Worm (Caenorhabditis elegans) whole organism, L4 larva: ENCODE data around the gene glb-5.

Source experiments
- F26F4.8 ChIP-seq: fragments of 200-800 bp; sonication (Bioruptor generic); conservative IDR thresholded peaks from 2 replicates; pipeline ENCODE4 v1.3.6; 2022; ENCODE audit warnings: missing genetic modification characterization, missing compliant biosample characterization
- F44E2.7 ChIP-seq: fragments of 200-800 bp; sonication (Bioruptor generic); IDR thresholded peaks from 2 replicates; pipeline ENCODE4 v2.1.2; 2022; ENCODE audit warnings: missing genetic modification characterization, missing compliant biosample characterization
- Y48G9A.11 ChIP-seq: fragments of 200-800 bp; sonication (Bioruptor generic); IDR thresholded peaks from 2 replicates; pipeline ENCODE4 v1.3.6; 2022; ENCODE audit warnings: missing genetic modification reagents, missing genetic modification characterization, missing compliant biosample characterization
- aha-1 ChIP-seq: fragments of 150-350 bp; peaks from one replicate; lab custom pipeline; 2014; ENCODE audit warnings: missing biosample characterization, missing genetic modification characterization
- ama-1 ChIP-seq: fragments of 150-350 bp; optimal IDR thresholded peaks from 2 replicates; lab custom pipeline; 2014; ENCODE audit warnings: inconsistent platforms, mixed read lengths
- ceh-20 ChIP-seq: fragments of 200-800 bp; sonication (Bioruptor generic); IDR thresholded peaks from 2 replicates; pipeline ENCODE4 v1.3.6; 2022; ENCODE audit warnings: missing genetic modification reagents, missing genetic modification characterization, missing compliant biosample characterization
- ceh-28 ChIP-seq: fragments of 150-350 bp; optimal IDR thresholded peaks from 2 replicates; lab custom pipeline; 2014; ENCODE audit warnings: missing biosample characterization, missing genetic modification reagents, missing genetic modification characterization
- ctbp-1 ChIP-seq: fragments of 200-800 bp; sonication (Bioruptor generic); IDR thresholded peaks from 2 replicates; pipeline ENCODE4 v1.3.6; 2022; ENCODE audit warnings: missing genetic modification reagents, missing genetic modification characterization, missing compliant biosample characterization
- daf-19 ChIP-seq: fragments of 200-800 bp; sonication (Bioruptor generic); conservative IDR thresholded peaks from 2 replicates; pipeline ENCODE4 v1.3.6; 2022; ENCODE audit warnings: missing genetic modification characterization, missing compliant biosample characterization
- dpl-1 ChIP-seq: fragments of 150-350 bp; optimal IDR thresholded peaks from 2 replicates; lab custom pipeline; 2014; ENCODE audit warnings: missing biosample characterization, missing genetic modification reagents, missing genetic modification characterization
- duxl-1 ChIP-seq: sonication (generic microtip); optimal IDR thresholded peaks from 2 replicates; lab custom pipeline; 2016; ENCODE audit warnings: mild to moderate bottlenecking, missing genetic modification characterization, moderate library complexity, missing compliant biosample characterization; ENCODE audit not compliant: poor library complexity
- dve-1 ChIP-seq: sonication (generic microtip); optimal IDR thresholded peaks from 2 replicates; lab custom pipeline; 2017; ENCODE audit warnings: antibody characterized with exemption, mild to moderate bottlenecking, missing genetic modification characterization, missing compliant biosample characterization; ENCODE audit not compliant: insufficient read depth
- egl-27 ChIP-seq: sonication (generic microtip); optimal IDR thresholded peaks from 3 replicates; lab custom pipeline; 2017; ENCODE audit warnings: missing biosample characterization, missing genetic modification reagents, missing genetic modification characterization
- egl-43 ChIP-seq: fragments of 200-800 bp; sonication (Bioruptor generic); IDR thresholded peaks from 2 replicates; pipeline ENCODE4 v1.3.6; 2022; ENCODE audit warnings: missing genetic modification reagents, missing genetic modification characterization, missing compliant biosample characterization
- fos-1 ChIP-seq: fragments of 150-350 bp; optimal IDR thresholded peaks from 2 replicates; lab custom pipeline; 2014; ENCODE audit warnings: missing biosample characterization, missing genetic modification characterization
- gei-8 ChIP-seq: fragments of 200-800 bp; sonication (Bioruptor generic); optimal IDR thresholded peaks from 2 replicates; lab custom pipeline; 2018; ENCODE audit warnings: mild to moderate bottlenecking, missing genetic modification characterization, missing compliant biosample characterization
- hif-1 ChIP-seq, 2 experiments: sonication (generic microtip); optimal IDR thresholded peaks; 2 replicates each; lab custom pipeline; 2016 to 2017; ENCODE audit warnings: missing compliant biosample characterization in 2 of 2, missing genetic modification characterization in 2 of 2, missing genetic modification reagents in 2 of 2, missing genotype in 2 of 2, mild to moderate bottlenecking in 1 of 2
- hlh-30 ChIP-seq: sonication (generic microtip); optimal IDR thresholded peaks from 2 replicates; lab custom pipeline; 2017; ENCODE audit warnings: antibody characterized with exemption, mild to moderate bottlenecking, missing genetic modification characterization, missing compliant biosample characterization; ENCODE audit not compliant: insufficient read depth
- jun-1 ChIP-seq: fragments of 150-350 bp; optimal IDR thresholded peaks from 2 replicates; lab custom pipeline; 2014; ENCODE audit warnings: missing biosample characterization, missing genetic modification reagents, missing genetic modification characterization
- lin-1 ChIP-seq: fragments of 200-800 bp; sonication (Bioruptor generic); IDR thresholded peaks from 2 replicates; pipeline ENCODE4 v1.3.6; 2022; ENCODE audit warnings: missing genetic modification reagents, missing genetic modification characterization, missing compliant biosample characterization
- lin-13 ChIP-seq: fragments of 150-350 bp; optimal IDR thresholded peaks from 2 replicates; lab custom pipeline; 2014; ENCODE audit warnings: missing biosample characterization, missing genetic modification reagents, missing genetic modification characterization
- lin-15B ChIP-seq: fragments of 150-350 bp; sonication (generic microtip); optimal IDR thresholded peaks from 3 replicates; lab custom pipeline; 2014; ENCODE audit warnings: missing biosample characterization, missing genetic modification characterization
- lin-38 ChIP-seq: fragments of 200-800 bp; sonication (Bioruptor generic); IDR thresholded peaks from 2 replicates; pipeline ENCODE4 v1.3.6; 2022; ENCODE audit warnings: missing genetic modification reagents, missing genetic modification characterization, missing compliant biosample characterization
- lin-39 ChIP-seq: fragments of 150-350 bp; optimal IDR thresholded peaks from 2 replicates; lab custom pipeline; 2014; ENCODE audit warnings: missing biosample characterization, missing genetic modification reagents, missing genetic modification characterization
- lir-3 ChIP-seq: sonication (generic microtip); optimal IDR thresholded peaks from 2 replicates; lab custom pipeline; 2016; ENCODE audit warnings: mild to moderate bottlenecking, missing genetic modification characterization, missing compliant biosample characterization
- lsy-2 ChIP-seq, 2 experiments: fragments of 150-350 bp in 1 of 2; sonication (generic microtip) in 1 of 2; optimal IDR thresholded peaks; 2 replicates each; lab custom pipeline; 2014 to 2017; ENCODE audit warnings: missing biosample characterization in 2 of 2, missing genetic modification characterization in 2 of 2
- madf-9 ChIP-seq: fragments of 200-800 bp; sonication (Bioruptor generic); conservative IDR thresholded peaks from 2 replicates; pipeline ENCODE4 v1.3.6; 2022; ENCODE audit warnings: missing genetic modification reagents, missing genetic modification characterization, missing compliant biosample characterization
- mep-1 ChIP-seq: fragments of 150-350 bp; sonication (generic microtip); optimal IDR thresholded peaks from 3 replicates; lab custom pipeline; 2014; ENCODE audit warnings: missing biosample characterization, missing genetic modification characterization
- mxl-2 ChIP-seq: fragments of 200-800 bp; sonication (Bioruptor generic); conservative IDR thresholded peaks from 2 replicates; pipeline ENCODE4 v1.3.6; 2022; ENCODE audit warnings: missing genetic modification reagents, missing genetic modification characterization, missing compliant biosample characterization
- nhr-11 ChIP-seq: fragments of 150-350 bp; optimal IDR thresholded peaks from 2 replicates; lab custom pipeline; 2014; ENCODE audit warnings: missing biosample characterization, missing genetic modification characterization
- nhr-237 ChIP-seq: sonication (generic microtip); optimal IDR thresholded peaks from 2 replicates; lab custom pipeline; 2017; ENCODE audit warnings: missing biosample characterization, missing genetic modification characterization
- nhr-48 ChIP-seq: sonication (generic microtip); optimal IDR thresholded peaks from 2 replicates; lab custom pipeline; 2016; ENCODE audit warnings: mild to moderate bottlenecking, missing genetic modification characterization, missing compliant biosample characterization
- nhr-77 ChIP-seq: fragments of 150-350 bp; optimal IDR thresholded peaks from 2 replicates; lab custom pipeline; 2014; ENCODE audit warnings: missing biosample characterization, missing genetic modification characterization
- php-3 ChIP-seq: fragments of 200-800 bp; sonication (Bioruptor generic); IDR thresholded peaks from 2 replicates; pipeline ENCODE4 v1.3.6; 2022; ENCODE audit warnings: missing genetic modification reagents, missing genetic modification characterization, missing compliant biosample characterization
- rbr-2 ChIP-seq: sonication (generic microtip); optimal IDR thresholded peaks from 2 replicates; lab custom pipeline; 2016; ENCODE audit warnings: missing genotype, missing genetic modification characterization, missing compliant biosample characterization
- saeg-2 ChIP-seq: fragments of 200-800 bp; sonication (Bioruptor generic); IDR thresholded peaks from 2 replicates; pipeline ENCODE4 v1.3.6; 2022; ENCODE audit warnings: missing genetic modification reagents, missing genetic modification characterization, missing compliant biosample characterization
- sdz-12 ChIP-seq: fragments of 200-800 bp; sonication (Bioruptor generic); optimal IDR thresholded peaks from 2 replicates; lab custom pipeline; 2018; ENCODE audit warnings: mild to moderate bottlenecking, missing genetic modification characterization, missing compliant biosample characterization
- skn-1 ChIP-seq: fragments of 150-350 bp; optimal IDR thresholded peaks from 2 replicates; lab custom pipeline; 2014; ENCODE audit warnings: missing biosample characterization, missing genetic modification characterization
- snpc-1.2 ChIP-seq: fragments of 200-800 bp; sonication (Bioruptor generic); IDR thresholded peaks from 2 replicates; pipeline ENCODE4 v1.3.6; 2022; ENCODE audit warnings: missing genetic modification reagents, missing genetic modification characterization, missing compliant biosample characterization
- snpc-4 ChIP-seq: fragments of 150-350 bp; optimal IDR thresholded peaks from 2 replicates; lab custom pipeline; 2014; ENCODE audit warnings: missing biosample characterization, missing genetic modification characterization
- tag-97 ChIP-seq: fragments of 200-800 bp; sonication (Bioruptor generic); IDR thresholded peaks from 2 replicates; pipeline ENCODE4 v1.3.6; 2022; ENCODE audit warnings: missing genetic modification characterization, missing compliant biosample characterization
- unc-39 ChIP-seq: sonication (generic microtip); optimal IDR thresholded peaks from 2 replicates; lab custom pipeline; 2017; ENCODE audit warnings: missing biosample characterization, missing genetic modification characterization
- ztf-7 ChIP-seq: fragments of 150-350 bp; optimal IDR thresholded peaks from 2 replicates; lab custom pipeline; 2014; ENCODE audit warnings: missing biosample characterization, missing genetic modification characterization

Gene glb-5

DNA sequence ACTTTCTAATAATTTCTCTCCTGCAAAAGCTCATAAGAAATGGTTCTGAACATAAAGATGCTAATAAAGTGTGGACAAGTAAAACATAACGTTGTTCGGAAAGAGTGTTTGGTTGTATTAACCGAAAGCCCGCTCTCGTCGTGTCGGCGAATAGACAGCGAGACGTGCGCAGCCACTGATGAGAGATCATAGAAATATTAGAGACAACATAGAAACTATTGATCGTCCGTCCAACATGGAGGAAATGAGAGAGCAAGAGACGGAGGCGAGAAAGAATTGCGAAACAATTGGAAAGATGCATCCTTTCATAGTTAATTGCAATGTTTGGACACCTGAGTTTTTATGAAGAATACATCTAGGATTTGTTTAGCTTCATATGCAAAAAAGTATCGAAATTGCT is 21.8 kb downstream of the glb-5 start (continued):
- no peak for TF ChIP-seq mxl-2 (GFP tag; lab: Robert Waterston, UW)
- no peak for TF ChIP-seq skn-1
- no peak for TF ChIP-seq lin-1
- TF ChIP-seq lir-3 (tag; lab: Kevin White, UChicago): no peak
- TF ChIP-seq ztf-7 (tag; lab: Kevin White, UChicago): no peak
- TF ChIP-seq daf-19 (GFP tag; lab: Robert Waterston, UW): no peak
- no peak for TF ChIP-seq F44E2.7
- no peak for TF ChIP-seq ama-1 (lab: Kevin White, UChicago)
- TF ChIP-seq Y48G9A.11: no peak
- no peak for TF ChIP-seq php-3 (GFP tag; lab: Robert Waterston, UW)
- no peak for TF ChIP-seq egl-27
- TF ChIP-seq mep-1: peak; percentile 71
- TF ChIP-seq ceh-28 (tag; lab: Kevin White, UChicago): peak; percentile 58
- TF ChIP-seq fos-1 (tag; lab: Kevin White, UChicago): no peak
- no peak for TF ChIP-seq lin-38 (GFP tag; lab: Robert Waterston, UW)
- TF ChIP-seq tag-97 (GFP tag; lab: Robert Waterston, UW): no peak
- no peak for TF ChIP-seq jun-1 (tag; lab: Kevin White, UChicago)
- no peak for TF ChIP-seq lin-15B
- TF ChIP-seq lin-39: no peak

DNA sequence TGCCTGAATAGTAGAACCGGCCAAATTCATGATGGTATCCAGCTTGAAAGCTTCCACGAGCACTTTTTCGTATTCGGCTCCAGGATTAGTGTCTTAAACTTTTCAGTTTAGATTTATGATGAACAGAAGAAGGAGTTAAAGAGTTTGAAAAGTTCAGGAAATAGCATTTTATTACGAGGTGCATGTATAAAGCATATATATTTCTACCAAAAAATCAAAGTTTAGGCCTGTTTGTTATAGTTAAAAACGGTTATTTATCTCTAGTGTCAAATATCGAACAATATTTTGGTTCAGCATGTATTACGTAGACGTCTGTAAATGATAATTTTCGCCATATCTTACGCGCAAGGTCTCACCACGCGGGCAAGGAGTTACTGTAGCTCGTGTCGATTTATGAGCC is 22.6 kb downstream of the glb-5 start, which contains the start of gene klc-2:
TSS of gene klc-2 (minus strand) at position 101 of the 400 bp plus-strand sequence.
- no peak for TF ChIP-seq ctbp-1 (GFP tag; lab: Robert Waterston, UW)
- no peak for TF ChIP-seq lin-1

ce11 chrV:5582308-5582707 is 23.6 kb downstream of the glb-5 start:
- TF ChIP-seq rbr-2 (tag; lab: Kevin White, UChicago): peak; percentile 10
- peak; percentile 12 for TF ChIP-seq nhr-48
- TF ChIP-seq lsy-2 (tag; optimal IDR thresholded peaks at IDR 0.05; lab: Kevin White, UChicago): peak in 1 of 2 experiments; percentile 19
- TF ChIP-seq hlh-30 (tag; lab: Kevin White, UChicago): no peak
- TF ChIP-seq F26F4.8 (GFP tag; lab: Robert Waterston, UW): no peak
- no peak for TF ChIP-seq lir-3 (tag; lab: Kevin White, UChicago)
- 0 out of 2 replicates have a peak, but pooled peaks have one; percentile 28 for TF ChIP-seq madf-9 (GFP tag; lab: Robert Waterston, UW)
- TF ChIP-seq egl-43: 0 out of 2 replicates have a peak, but pooled peaks have one; percentile 38
- TF ChIP-seq Y48G9A.11: no peak
- no peak for TF ChIP-seq gei-8 (GFP tag; lab: Kevin White, UChicago)
- TF ChIP-seq snpc-4 (tag; lab: Kevin White, UChicago): no peak
- TF ChIP-seq duxl-1: peak; percentile 7
- TF ChIP-seq hif-1 (tag; optimal IDR thresholded peaks at IDR 0.05; lab: Kevin White, UChicago): no peak

DNA sequence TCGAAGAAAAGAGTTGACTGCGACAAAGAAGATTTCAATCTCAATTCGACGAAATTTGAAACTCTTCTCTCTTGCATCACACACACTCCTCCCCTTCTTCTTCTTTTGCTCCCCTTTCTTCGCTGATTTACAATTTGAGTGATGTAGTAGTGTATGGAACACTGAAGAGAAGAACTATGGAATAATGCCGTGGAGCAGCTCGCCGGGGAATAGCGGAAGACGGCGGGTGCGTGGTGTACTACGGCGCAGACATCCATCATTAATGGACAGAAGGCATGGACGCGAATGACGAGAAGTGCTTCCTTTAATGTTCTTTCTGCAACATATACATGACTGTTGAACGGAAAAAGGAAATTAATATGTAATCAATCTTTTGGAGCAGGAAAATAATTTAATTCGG is 24.2 kb downstream of the glb-5 start:
- TF ChIP-seq duxl-1 (no peak), nhr-11 (tag; lab: Kevin White, UChicago) (no peak), nhr-77 (tag; lab: Kevin White, UChicago) (no peak), ama-1 (lab: Kevin White, UChicago) (peak; percentile 83), sdz-12 (GFP tag; lab: Kevin White, UChicago) (no peak), lsy-2 (tag; optimal IDR thresholded peaks at IDR 0.05; lab: Kevin White, UChicago) (peak in 1 of 2 experiments; percentile 27), lin-38 (GFP tag; lab: Robert Waterston, UW) (0 out of 2 replicates have a peak, but pooled peaks have one; percentile 31), dpl-1 (GFP tag; lab: Kevin White, UChicago) (no peak), egl-43 (0 out of 2 replicates have a peak, but pooled peaks have one; percentile 53), ctbp-1 (GFP tag; lab: Robert Waterston, UW) (0 out of 2 replicates have a peak, but pooled peaks have one; percentile 12), aha-1 (tag; lab: Kevin White, UChicago) (peak; percentile 52), hif-1 (tag; optimal IDR thresholded peaks at IDR 0.05; lab: Kevin White, UChicago) (no peak), nhr-237 (tag; lab: Kevin White, UChicago) (no peak), gei-8 (GFP tag; lab: Kevin White, UChicago) (no peak), lin-1 (no peak), snpc-1.2 (GFP tag; lab: Robert Waterston, UW) (peak; percentile 54; the same call in 1 of the 2 replicates), saeg-2 (no peak), ceh-20 (peak; percentile 13; the same call in 1 of the 2 replicates), ztf-7 (tag; lab: Kevin White, UChicago) (no peak), unc-39 (tag; lab: Kevin White, UChicago) (no peak), mep-1 (peak; percentile 40), dve-1 (tag; lab: Kevin White, UChicago) (peak; percentile 3), tag-97 (GFP tag; lab: Robert Waterston, UW) (no peak), lin-13 (GFP tag; lab: Kevin White, UChicago) (no peak)
